Worm (Caenorhabditis elegans) whole organism, mixed stage, embryonic: Measurements from ENCODE around the gene hdl-2.

Experiments used
- M03D4.4 ChIP-seq: sonication (generic microtip); optimal IDR thresholded peaks from 2 replicates; lab custom pipeline; 2017; ENCODE audit warnings: mild to moderate bottlenecking, missing genetic modification characterization, missing compliant biosample characterization
- drap-1 ChIP-seq: fragments of 200-800 bp; sonication (Bioruptor generic); optimal IDR thresholded peaks from 3 replicates; lab custom pipeline; 2018; ENCODE audit warnings: mild to moderate bottlenecking, missing genetic modification characterization, missing compliant biosample characterization
- elt-1 ChIP-seq: sonication (generic microtip); optimal IDR thresholded peaks from 2 replicates; lab custom pipeline; 2017; ENCODE audit warnings: missing genetic modification characterization, mild to moderate bottlenecking, missing compliant biosample characterization, antibody characterized with exemption, moderate library complexity, borderline replicate concordance; ENCODE audit not compliant: insufficient read depth
- lin-32 ChIP-seq: fragments of 200-800 bp; sonication (Bioruptor generic); optimal IDR thresholded peaks from 2 replicates; lab custom pipeline; 2018; ENCODE audit warnings: mild to moderate bottlenecking, missing genetic modification characterization, missing compliant biosample characterization
- lsy-2 ChIP-seq: fragments of 150-350 bp; optimal IDR thresholded peaks from 2 replicates; lab custom pipeline; 2014; ENCODE audit warnings: missing biosample characterization, missing genetic modification characterization
- nhr-28 ChIP-seq: fragments of 150-350 bp; optimal IDR thresholded peaks from 2 replicates; lab custom pipeline; 2014; ENCODE audit warnings: missing biosample characterization, missing genetic modification characterization
- nhr-76 ChIP-seq: sonication (generic microtip); optimal IDR thresholded peaks from 2 replicates; lab custom pipeline; 2017; ENCODE audit warnings: missing biosample characterization, missing genetic modification characterization
- pha-4 ChIP-seq: fragments of 150-350 bp; optimal IDR thresholded peaks from 2 replicates; lab custom pipeline; 2018; ENCODE audit warnings: missing biosample characterization, missing genetic modification reagents, missing genetic modification characterization
- tbx-8 ChIP-seq: fragments of 200-800 bp; sonication (Bioruptor generic); optimal IDR thresholded peaks from 2 replicates; lab custom pipeline; 2018; ENCODE audit warnings: mild to moderate bottlenecking, missing genetic modification characterization, moderate library complexity, missing compliant biosample characterization

ce11 chrIV:8855963-8856362, 18.0 kb upstream of the hdl-2 start, which contains the start of gene T11B7.5:
- TF ChIP-seq lsy-2 (tag; lab: Kevin White, UChicago) = no peak
- no peak for TF ChIP-seq elt-1 (tag; lab: Kevin White, UChicago)
- no peak for TF ChIP-seq nhr-28 (tag; lab: Kevin White, UChicago)
- TF ChIP-seq M03D4.4 (tag; lab: Kevin White, UChicago) = no peak
- no peak for TF ChIP-seq nhr-76
- TF ChIP-seq lin-32 (GFP tag; lab: Kevin White, UChicago) = no peak
- no peak for TF ChIP-seq tbx-8 (GFP tag; lab: Kevin White, UChicago)
- TF ChIP-seq pha-4 = no peak
- no peak for TF ChIP-seq drap-1 (GFP tag; lab: Kevin White, UChicago)
